Fruit fly (Drosophila melanogaster) whole organism, embryonic: Measurements from ENCODE around the gene CG43072.
A peak's percentile ranks its signal among the peaks of the same experiment; 100 is the strongest.

Experiments
- Adf1 ChIP-seq: fragments of 200-800 bp; sonication (Bioruptor generic); IDR thresholded peaks from 2 replicates; pipeline ENCODE4 v1.3.6; 2022; ENCODE audit warnings: missing biosample characterization, missing genetic modification characterization
- Bgb ChIP-seq: fragments of 200-800 bp; sonication (Bioruptor generic); IDR thresholded peaks from 2 replicates; pipeline ENCODE4 v1.3.6; 2022; ENCODE audit warnings: missing biosample characterization, missing genetic modification characterization; ENCODE audit not compliant: partially characterized antibody
- CG10147 ChIP-seq: fragments of 200-800 bp; sonication (Bioruptor generic); optimal IDR thresholded peaks from 2 replicates; lab custom pipeline; 2019; ENCODE audit warnings: missing biosample characterization, mild to moderate bottlenecking, missing genetic modification characterization, moderate library complexity
- CG12236 ChIP-seq: fragments of 200-800 bp; sonication (Bioruptor generic); optimal IDR thresholded peaks from 2 replicates; lab custom pipeline; 2016; ENCODE audit warnings: missing biosample characterization, missing genetic modification characterization
- CG12299 ChIP-seq: fragments of 200-800 bp; sonication (Bioruptor generic); optimal IDR thresholded peaks from 2 replicates; lab custom pipeline; 2018; ENCODE audit warnings: missing biosample characterization, mild to moderate bottlenecking, missing genetic modification characterization
- CG12744 ChIP-seq: fragments of 200-800 bp; sonication (Bioruptor generic); optimal IDR thresholded peaks from 2 replicates; lab custom pipeline; 2016; ENCODE audit warnings: missing biosample characterization, missing genetic modification characterization
- CG13287 ChIP-seq: fragments of 200-800 bp; sonication (Bioruptor generic); IDR thresholded peaks from 2 replicates; pipeline ENCODE4 v1.3.6; 2022; ENCODE audit warnings: missing biosample characterization, missing genetic modification characterization; ENCODE audit not compliant: partially characterized antibody
- CG14441 ChIP-seq: fragments of 200-800 bp; sonication (Bioruptor generic); IDR thresholded peaks from 2 replicates; pipeline ENCODE4 v1.3.6; 2022; ENCODE audit warnings: missing biosample characterization, missing genetic modification characterization
- CG15601 ChIP-seq: fragments of 200-800 bp; sonication (Bioruptor generic); optimal IDR thresholded peaks from 3 replicates; lab custom pipeline; 2019; ENCODE audit warnings: missing biosample characterization, mild to moderate bottlenecking, missing genetic modification characterization, moderate library complexity
- CG17829 ChIP-seq: fragments of 200-800 bp; optimal IDR thresholded peaks from 2 replicates; lab custom pipeline; 2019; ENCODE audit warnings: missing biosample characterization, mild to moderate bottlenecking, missing genetic modification characterization, moderate library complexity
- CG2889 ChIP-seq: fragments of 200-800 bp; sonication (Bioruptor generic); IDR thresholded peaks from 3 replicates; pipeline ENCODE4 v1.3.6; 2022; ENCODE audit warnings: missing biosample characterization, missing genetic modification characterization
- CG30431 ChIP-seq: fragments of 200-800 bp; sonication (Bioruptor generic); optimal IDR thresholded peaks from 2 replicates; lab custom pipeline; 2017; ENCODE audit warnings: missing biosample characterization, missing genetic modification characterization
- CG31365 ChIP-seq: fragments of 200-800 bp; sonication (Bioruptor generic); optimal IDR thresholded peaks from 2 replicates; lab custom pipeline; 2018; ENCODE audit warnings: missing biosample characterization, mild to moderate bottlenecking, missing genetic modification characterization
- CG3281 ChIP-seq: fragments of 200-800 bp; sonication (Bioruptor generic); optimal IDR thresholded peaks from 3 replicates; lab custom pipeline; 2017; ENCODE audit warnings: missing biosample characterization, mild to moderate bottlenecking, missing genetic modification characterization
- CG33213 ChIP-seq: fragments of 200-800 bp; sonication (Bioruptor generic); optimal IDR thresholded peaks from 3 replicates; lab custom pipeline; 2016; ENCODE audit warnings: missing biosample characterization, missing genetic modification characterization
- CG34376 ChIP-seq: fragments of 200-800 bp; sonication (Bioruptor generic); optimal IDR thresholded peaks from 2 replicates; lab custom pipeline; 2018; ENCODE audit warnings: missing biosample characterization, mild to moderate bottlenecking, missing genetic modification characterization
- CG6175 ChIP-seq: fragments of 200-800 bp; sonication (Bioruptor generic); IDR thresholded peaks from 3 replicates; pipeline ENCODE4 v1.3.6; 2022; ENCODE audit warnings: missing biosample characterization, missing genetic modification characterization
- CG7556 ChIP-seq: fragments of 200-800 bp; sonication (Bioruptor generic); optimal IDR thresholded peaks from 2 replicates; lab custom pipeline; 2017; ENCODE audit warnings: missing biosample characterization, mild to moderate bottlenecking, missing genetic modification characterization
- CG9932 ChIP-seq: fragments of 200-800 bp; sonication (Bioruptor generic); IDR thresholded peaks from 2 replicates; pipeline ENCODE4 v1.3.6; 2022; ENCODE audit warnings: missing biosample characterization, missing genetic modification characterization
- Dll ChIP-seq: fragments of 200-800 bp; sonication (Bioruptor generic); IDR thresholded peaks from 4 replicates; pipeline ENCODE4 v1.3.6; 2022; ENCODE audit warnings: missing biosample characterization, missing genetic modification characterization; ENCODE audit not compliant: partially characterized antibody
- ERR ChIP-seq: fragments of 200-800 bp; sonication (Bioruptor generic); optimal IDR thresholded peaks from 2 replicates; lab custom pipeline; 2016; ENCODE audit warnings: missing biosample characterization, missing genetic modification characterization
- H15 ChIP-seq: fragments of 200-800 bp; sonication (Bioruptor generic); IDR thresholded peaks from 3 replicates; pipeline ENCODE4 v1.3.6; 2022; ENCODE audit warnings: missing biosample characterization, missing genetic modification characterization
- HLH4C ChIP-seq: fragments of 200-800 bp; sonication (Bioruptor generic); IDR thresholded peaks from 3 replicates; pipeline ENCODE4 v1.3.6; 2022; ENCODE audit warnings: missing biosample characterization, missing genetic modification characterization; ENCODE audit not compliant: partially characterized antibody
- HmgD ChIP-seq: fragments of 200-800 bp; sonication (Bioruptor generic); optimal IDR thresholded peaks from 3 replicates; lab custom pipeline; 2016; ENCODE audit warnings: missing biosample characterization, missing genetic modification characterization
- Hmr ChIP-seq: fragments of 200-800 bp; sonication (Bioruptor generic); optimal IDR thresholded peaks from 3 replicates; lab custom pipeline; 2017; ENCODE audit warnings: mild to moderate bottlenecking, missing biosample characterization, missing genetic modification reagents, missing genetic modification characterization
- MTF-1 ChIP-seq: fragments of 200-800 bp; sonication (Bioruptor generic); optimal IDR thresholded peaks from 2 replicates; lab custom pipeline; 2018; ENCODE audit warnings: missing biosample characterization, mild to moderate bottlenecking, missing genetic modification characterization, borderline replicate concordance
- NFAT ChIP-seq: fragments of 200-800 bp; sonication (Bioruptor generic); IDR thresholded peaks from 2 replicates; pipeline ENCODE4 v1.3.6; 2022; ENCODE audit warnings: missing biosample characterization, missing genetic modification characterization
- Nf-YA ChIP-seq: fragments of 200-800 bp; sonication (Bioruptor generic); IDR thresholded peaks from 2 replicates; pipeline ENCODE4 v1.3.6; 2022; ENCODE audit warnings: missing biosample characterization, missing genetic modification characterization
- Oaz ChIP-seq: fragments of 200-800 bp; sonication (Bioruptor generic); IDR thresholded peaks from 2 replicates; pipeline ENCODE4 v1.3.6; 2022; ENCODE audit warnings: missing biosample characterization, missing genetic modification characterization
- Rfx ChIP-seq: fragments of 200-800 bp; sonication (Bioruptor generic); IDR thresholded peaks from 2 replicates; pipeline ENCODE4 v1.3.6; 2022; ENCODE audit warnings: missing biosample characterization, missing genetic modification characterization
- Sry-δ ChIP-seq: fragments of 200-800 bp; sonication (Bioruptor generic); optimal IDR thresholded peaks from 2 replicates; lab custom pipeline; 2016; ENCODE audit warnings: missing biosample characterization, missing genetic modification characterization
- Trl ChIP-seq, 3 experiments: fragments of >200 bp in 2 of 3; fragments of 200-800 bp in 1 of 3; sonication (Bioruptor generic) in 1 of 3; optimal IDR thresholded peaks; 2 replicates in 1 of 3; 3 replicates in 2 of 3; lab custom pipeline; 2016 to 2017; ENCODE audit warnings: missing biosample characterization in 1 of 3, missing genetic modification characterization in 1 of 3
- Xbp1 ChIP-seq: fragments of 200-800 bp; sonication (Bioruptor generic); optimal IDR thresholded peaks from 3 replicates; lab custom pipeline; 2016; ENCODE audit warnings: missing biosample characterization, mild to moderate bottlenecking, missing genetic modification characterization
- btn ChIP-seq: fragments of 200-800 bp; sonication (Bioruptor generic); optimal IDR thresholded peaks from 2 replicates; lab custom pipeline; 2016; ENCODE audit warnings: missing biosample characterization, missing genetic modification characterization
- cad ChIP-seq: fragments of >200 bp; optimal IDR thresholded peaks from 2 replicates; lab custom pipeline; 2017; ENCODE audit warnings: missing biosample characterization, missing genetic modification characterization
- chinmo ChIP-seq: fragments of 200-800 bp; sonication (Bioruptor generic); IDR thresholded peaks from 4 replicates; pipeline ENCODE4 v1.3.6; 2022; ENCODE audit warnings: missing biosample characterization, missing genetic modification characterization; ENCODE audit not compliant: partially characterized antibody
- gro ChIP-seq: fragments of 200-800 bp; sonication (Bioruptor generic); optimal IDR thresholded peaks from 2 replicates; lab custom pipeline; 2016; ENCODE audit warnings: missing biosample characterization, missing genetic modification characterization
- mam ChIP-seq: fragments of 200-800 bp; sonication (Bioruptor generic); optimal IDR thresholded peaks from 3 replicates; lab custom pipeline; 2016; ENCODE audit warnings: missing biosample characterization, missing genetic modification characterization
- mld ChIP-seq: fragments of 200-800 bp; sonication (Bioruptor generic); IDR thresholded peaks from 3 replicates; pipeline ENCODE4 v1.3.6; 2022; ENCODE audit warnings: missing biosample characterization, missing genetic modification characterization; ENCODE audit not compliant: partially characterized antibody
- pb ChIP-seq: fragments of 200-800 bp; sonication (Bioruptor generic); optimal IDR thresholded peaks from 3 replicates; lab custom pipeline; 2016; ENCODE audit warnings: missing biosample characterization, missing genetic modification characterization
- pros ChIP-seq: fragments of 200-800 bp; sonication (Bioruptor generic); optimal IDR thresholded peaks from 3 replicates; lab custom pipeline; 2019; ENCODE audit warnings: missing biosample characterization, mild to moderate bottlenecking, missing genetic modification characterization, moderate library complexity
- repo ChIP-seq: fragments of 200-800 bp; sonication (Bioruptor generic); optimal IDR thresholded peaks from 2 replicates; lab custom pipeline; 2016; ENCODE audit warnings: missing biosample characterization, missing genetic modification characterization
- sd ChIP-seq: fragments of 200-800 bp; sonication (Bioruptor generic); optimal IDR thresholded peaks from 3 replicates; lab custom pipeline; 2018; ENCODE audit warnings: missing biosample characterization, mild to moderate bottlenecking, missing genetic modification characterization, moderate library complexity
- sisA ChIP-seq: fragments of 200-800 bp; sonication (Bioruptor generic); IDR thresholded peaks from 2 replicates; pipeline ENCODE4 v1.3.6; 2022; ENCODE audit warnings: missing biosample characterization, missing genetic modification characterization
- sna ChIP-seq: fragments of 200-800 bp; sonication (Bioruptor generic); IDR thresholded peaks from 2 replicates; pipeline ENCODE4 v1.3.6; 2022; ENCODE audit warnings: missing biosample characterization, missing genetic modification characterization; ENCODE audit not compliant: partially characterized antibody
- so ChIP-seq: fragments of 200-800 bp; sonication (Bioruptor generic); IDR thresholded peaks from 3 replicates; pipeline ENCODE4 v1.3.6; 2022; ENCODE audit warnings: missing biosample characterization, missing genetic modification characterization
- wdn ChIP-seq: fragments of 200-800 bp; sonication (Bioruptor generic); IDR thresholded peaks from 2 replicates; pipeline ENCODE4 v1.3.6; 2022; ENCODE audit warnings: missing biosample characterization, missing genetic modification characterization
- wor ChIP-seq: fragments of 200-800 bp; sonication (Bioruptor generic); IDR thresholded peaks from 2 replicates; pipeline ENCODE4 v1.3.6; 2022; ENCODE audit warnings: missing biosample characterization, missing genetic modification characterization
- zfh1 ChIP-seq: fragments of 200-800 bp; sonication (Bioruptor generic); IDR thresholded peaks from 3 replicates; pipeline ENCODE4 v1.3.6; 2022; ENCODE audit warnings: missing biosample characterization, missing genetic modification characterization

The CG43072 gene

DNA sequence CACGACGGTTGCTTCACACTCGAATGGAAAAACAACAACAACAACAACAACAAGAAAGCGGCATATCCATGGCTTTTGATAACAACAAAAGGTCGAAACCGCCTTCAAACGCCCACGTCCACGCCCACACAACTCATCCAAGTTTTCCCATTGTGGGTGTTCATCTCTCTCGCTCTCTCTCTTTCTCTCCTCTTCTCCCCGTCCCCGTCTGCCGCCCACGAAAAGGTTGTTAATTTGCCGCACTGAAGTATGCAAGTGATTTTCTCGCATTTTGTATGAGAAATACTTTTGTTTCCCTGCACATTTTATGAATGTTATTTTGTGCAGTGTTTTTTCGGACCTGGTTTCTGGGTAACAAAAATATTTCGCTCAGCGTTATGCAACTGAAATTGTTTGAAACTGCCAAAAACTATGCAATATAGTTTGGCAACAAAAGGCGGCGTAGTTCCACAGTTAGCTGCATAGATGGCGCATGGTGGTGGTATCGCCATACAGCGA, 16.2 kb upstream of the CG43072 start (continued):
- TF ChIP-seq Hmr (GFP tag; lab: Kevin White, UChicago) (peak; percentile 51), sd (peak; percentile 85), zfh1 (peak; percentile 46; the same call in 2 of the 3 replicates), CG13287 (peak; percentile 58), CG7556 (GFP tag; lab: Kevin White, UChicago) (no peak), repo (GFP tag; lab: Kevin White, UChicago) (peak; percentile 5), Xbp1 (GFP tag; lab: Kevin White, UChicago) (peak; percentile 37), Sry-δ (GFP tag; lab: Kevin White, UChicago) (peak; percentile 29), CG30431 (GFP tag; lab: Kevin White, UChicago) (no peak), Bgb (GFP tag; lab: Robert Waterston, UW) (peak; percentile 39; the same call in 1 of the 2 replicates), Rfx (peak; percentile 57), sna (GFP tag; lab: Robert Waterston, UW) (0 out of 2 replicates have a peak, but pooled peaks have one; percentile 33), CG2889 (GFP tag; lab: Robert Waterston, UW) (no peak), CG9932 (GFP tag; lab: Robert Waterston, UW) (peak; percentile 64), CG12299 (tag; lab: Kevin White, UChicago) (peak; percentile 23), MTF-1 (GFP tag; lab: Kevin White, UChicago) (peak; percentile 24), Dll (GFP tag; lab: Robert Waterston, UW) (no peak), CG33213 (GFP tag; lab: Kevin White, UChicago) (peak; percentile 71), mam (GFP tag; lab: Kevin White, UChicago) (peak; percentile 35), CG17829 (tag; lab: Kevin White, UChicago) (peak; percentile 49), CG34376 (peak; percentile 38), CG10147 (GFP tag; lab: Kevin White, UChicago) (peak; percentile 19), btn (GFP tag; lab: Kevin White, UChicago) (no peak), Trl (optimal IDR thresholded peaks at IDR 0.05; lab: Kevin White, UChicago) (peak; percentile 58 to 66), Trl (GFP tag; optimal IDR thresholded peaks at IDR 0.05; lab: Kevin White, UChicago) (peak; percentile 53), H15 (GFP tag; lab: Robert Waterston, UW) (no peak), chinmo (GFP tag; lab: Robert Waterston, UW) (peak; percentile 89; the same call in 2 of the 4 replicates), NFAT (peak; percentile 69; the same call in 1 of the 2 replicates), sisA (peak; percentile 27; the same call in 1 of the 2 replicates), CG14441 (peak; percentile 32; the same call in 1 of the 2 replicates), so (GFP tag; lab: Robert Waterston, UW) (peak; percentile 48; the same call in 1 of the 3 replicates), CG6175 (GFP tag; lab: Robert Waterston, UW) (no peak), CG12236 (GFP tag; lab: Kevin White, UChicago) (no peak), wor (no peak), CG15601 (peak; percentile 64), mld (no peak), CG31365 (tag; lab: Kevin White, UChicago) (peak; percentile 27), wdn (GFP tag; lab: Robert Waterston, UW) (no peak), ERR (GFP tag; lab: Kevin White, UChicago) (peak; percentile 22), Oaz (GFP tag; lab: Robert Waterston, UW) (no peak), CG3281 (GFP tag; lab: Kevin White, UChicago) (no peak), pros (GFP tag; lab: Kevin White, UChicago) (peak; percentile 79), HLH4C (GFP tag; lab: Robert Waterston, UW) (peak; percentile 29; the same call in 1 of the 3 replicates), CG12744 (GFP tag; lab: Kevin White, UChicago) (peak; percentile 33), HmgD (GFP tag; lab: Kevin White, UChicago) (peak; percentile 70), cad (no peak), gro (GFP tag; lab: Kevin White, UChicago) (peak; percentile 61), Nf-YA (GFP tag; lab: Robert Waterston, UW) (no peak), Adf1 (GFP tag; lab: Robert Waterston, UW) (peak; percentile 28; the same call in 1 of the 2 replicates), pb (GFP tag; lab: Kevin White, UChicago) (peak; percentile 8)
